Fruit fly (Drosophila melanogaster): ENCODE results near the gene Bub1.

Bub1 gene

dm6 chr2L:5263343-5264051 lies 15.2 kb upstream of the Bub1 start, which contains the start of gene Cyp4ac1:
Gene Cyp4ac1, plus strand, starts transcription at chr2L:5264001.
- TF ChIP-seq Sp1 (GFP tag; optimal IDR thresholded peaks at IDR 0.05) = no peak
- TF ChIP-seq Hr83 (GFP tag; optimal IDR thresholded peaks at IDR 0.05; ENCODE audit: poor library complexity, severe bottlenecking) = no peak
- peak; percentile 37 for TF ChIP-seq Vsx2 (GFP tag; optimal IDR thresholded peaks at IDR 0.05; ENCODE audit: partially characterized antibody)
- no peak for TF ChIP-seq GATAd (GFP tag; optimal IDR thresholded peaks at IDR 0.05)

dm6 chr2L:5264157-5264556 lies 14.5 kb upstream of the Bub1 start:
- no peak for TF ChIP-seq h (GFP tag; optimal IDR thresholded peaks at IDR 0.05)
- TF ChIP-seq rgr (GFP tag; optimal IDR thresholded peaks at IDR 0.05) = no peak

dm6 chr2L:5266092-5266491 lies 12.6 kb upstream of the Bub1 start, which contains the start of gene Cyp4ac2:
Gene Cyp4ac2, plus strand, starts transcription at chr2L:5266392.
- TF ChIP-seq woc (GFP tag; optimal IDR thresholded peaks at IDR 0.05) (no peak), rgr (GFP tag; optimal IDR thresholded peaks at IDR 0.05) (no peak), Abd-B (GFP tag; optimal IDR thresholded peaks at IDR 0.05) (no peak), h (GFP tag; optimal IDR thresholded peaks at IDR 0.05) (no peak), HLH106 (tag; optimal IDR thresholded peaks at IDR 0.05) (no peak), N (GFP tag; optimal IDR thresholded peaks at IDR 0.05) (no peak), Hr83 (GFP tag; optimal IDR thresholded peaks at IDR 0.05; ENCODE audit: poor library complexity, severe bottlenecking) (no peak), ey (GFP tag; optimal IDR thresholded peaks at IDR 0.05) (no peak), sv (GFP tag; optimal IDR thresholded peaks at IDR 0.05) (no peak), GATAd (GFP tag; optimal IDR thresholded peaks at IDR 0.05) (no peak), Dfd (GFP tag; optimal IDR thresholded peaks at IDR 0.05) (no peak), usp (GFP tag; optimal IDR thresholded peaks at IDR 0.05) (no peak), Jra (GFP tag; optimal IDR thresholded peaks at IDR 0.05) (no peak), brk (GFP tag; optimal IDR thresholded peaks at IDR 0.05) (no peak)

dm6 chr2L:5268198-5268597 lies 10.5 kb upstream of the Bub1 start, which contains the start of gene Cyp4ac3:
Gene Cyp4ac3, plus strand, starts transcription at chr2L:5268498.
- no peak for TF ChIP-seq br (GFP tag; optimal IDR thresholded peaks at IDR 0.05)
- TF ChIP-seq dmrt93B (GFP tag; optimal IDR thresholded peaks at IDR 0.05) = no peak
- no peak for TF ChIP-seq OdsH (GFP tag; optimal IDR thresholded peaks at IDR 0.05)
- no peak for TF ChIP-seq N (GFP tag; optimal IDR thresholded peaks at IDR 0.05)
- no peak for TF ChIP-seq foxo (GFP tag; optimal IDR thresholded peaks at IDR 0.05)
- no peak for TF ChIP-seq usp (GFP tag; optimal IDR thresholded peaks at IDR 0.05)
- no peak for TF ChIP-seq pan (optimal IDR thresholded peaks at IDR 0.05)
- no peak for TF ChIP-seq dl (GFP tag; optimal IDR thresholded peaks at IDR 0.05; ENCODE audit: insufficient read depth in 1 of 2, partially characterized antibody in 2 of 2)
- TF ChIP-seq lola (GFP tag; optimal IDR thresholded peaks at IDR 0.05) = no peak
- TF ChIP-seq psq (GFP tag; optimal IDR thresholded peaks at IDR 0.05) = no peak
- no peak for TF ChIP-seq tai (GFP tag; optimal IDR thresholded peaks at IDR 0.05)
- TF ChIP-seq Abd-B (GFP tag; optimal IDR thresholded peaks at IDR 0.05) = no peak
- no peak for TF ChIP-seq brk (GFP tag; optimal IDR thresholded peaks at IDR 0.05)
- no peak for TF ChIP-seq h (GFP tag; optimal IDR thresholded peaks at IDR 0.05)
- no peak for TF ChIP-seq Hr78 (GFP tag; optimal IDR thresholded peaks at IDR 0.05)
- no peak for TF ChIP-seq sv (GFP tag; optimal IDR thresholded peaks at IDR 0.05)
- no peak for TF ChIP-seq GATAd (GFP tag; optimal IDR thresholded peaks at IDR 0.05)
- no peak for TF ChIP-seq CG9705 (GFP tag; optimal IDR thresholded peaks at IDR 0.05)

- TF ChIP-seq OdsH (GFP tag; optimal IDR thresholded peaks at IDR 0.05) (no peak), tai (GFP tag; optimal IDR thresholded peaks at IDR 0.05) (no peak), lola (GFP tag; optimal IDR thresholded peaks at IDR 0.05) (no peak), Myc (optimal IDR thresholded peaks at IDR 0.05) (peak; percentile 82)
Measured at dm6 chr2L:5270215-5271071, 8.2 kb upstream of the Bub1 start.
